Fruit fly (Drosophila melanogaster) Kc167 (cell line): Measurements from ENCODE around the gene CG43349.

ENCODE experiments used
- Sin3A ChIP-seq: fragments of >200 bp; optimal IDR thresholded peaks from 2 replicates; lab custom pipeline; 2018; ENCODE audit warnings: missing external identifiers
- h ChIP-seq: fragments of >200 bp; optimal IDR thresholded peaks from 3 replicates; lab custom pipeline; 2018; ENCODE audit warnings: missing external identifiers
- insv ChIP-seq: fragments of >200 bp; optimal IDR thresholded peaks from 3 replicates; lab custom pipeline; 2018; ENCODE audit warnings: missing external identifiers
- psq ChIP-seq: fragments of >200 bp; optimal IDR thresholded peaks from 2 replicates; lab custom pipeline; 2017; ENCODE audit warnings: missing external identifiers
- ttk ChIP-seq: sonication (Bioruptor generic); optimal IDR thresholded peaks from 2 replicates; lab custom pipeline; 2017; ENCODE audit warnings: missing external identifiers

DNA sequence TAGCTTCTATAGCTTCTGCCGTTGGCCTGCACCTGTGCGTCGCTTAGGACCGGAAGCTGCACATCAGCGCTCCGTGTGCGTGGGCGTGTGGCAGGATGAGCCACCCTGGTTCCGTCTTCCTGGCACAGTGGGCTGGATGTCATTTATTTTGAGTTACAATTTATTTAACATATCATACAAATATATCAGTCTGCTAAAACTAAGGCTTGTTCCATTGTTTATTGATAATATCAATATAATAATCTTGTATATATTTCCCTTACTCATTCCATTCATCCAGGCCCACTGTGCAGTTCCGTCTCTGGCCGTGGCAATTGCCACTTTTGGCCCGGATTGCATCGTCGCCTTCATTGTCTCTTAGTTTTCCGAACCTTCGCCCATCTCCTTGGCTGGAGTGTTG is 14.5 kb downstream of the CG43349 start:
- TF ChIP-seq h (lab: Kevin White, UChicago) (no peak), psq (lab: Kevin White, UChicago) (no peak), insv (lab: Kevin White, UChicago) (no peak), ttk (lab: Kevin White, UChicago) (no peak), Sin3A (lab: Kevin White, UChicago) (no peak)
